Worm (Caenorhabditis elegans): ENCODE results near the gene D1054.9.

- TF ChIP-seq ama-1 (optimal IDR thresholded peaks at IDR 0.05) (no peak), ama-1 (GFP tag; optimal IDR thresholded peaks at IDR 0.05) (no peak), bed-1 (GFP tag; IDR thresholded peaks at IDR 0.05) (no peak), pha-4 (tag; optimal IDR thresholded peaks at IDR 0.05) (no peak), hrde-1 (tag; optimal IDR thresholded peaks at IDR 0.05; ENCODE audit: borderline replicate concordance) (no peak), unc-62 (GFP tag; optimal IDR thresholded peaks at IDR 0.05) (no peak), K12H6.12 (tag; optimal IDR thresholded peaks at IDR 0.05) (no peak), ztf-18 (tag; optimal IDR thresholded peaks at IDR 0.05) (no peak), nfya-1 (tag; optimal IDR thresholded peaks at IDR 0.05; ENCODE audit: borderline replicate concordance, insufficient read depth) (no peak), nfya-2 (GFP tag; IDR thresholded peaks at IDR 0.05) (no peak)
Observed at ce11 chrV:10762695-10763094, 28.2 kb downstream of the D1054.9 start, which contains the start of gene sre-6.

Data from whole organism, young adult.